Fruit fly (Drosophila melanogaster) whole organism, prepupa: ENCODE results near the gene Dph1.

ENCODE experiments used
- CG34406 ChIP-seq: fragments of 200-800 bp; sonication (Bioruptor generic); optimal IDR thresholded peaks from 3 replicates; lab custom pipeline; 2016; ENCODE audit warnings: missing biosample characterization, missing genetic modification characterization
- CG4318 ChIP-seq: fragments of 200-800 bp; sonication (Bioruptor generic); optimal IDR thresholded peaks from 3 replicates; lab custom pipeline; 2017; ENCODE audit warnings: missing biosample characterization, mild to moderate bottlenecking, missing genetic modification characterization
- Gug ChIP-seq: fragments of 200-800 bp; sonication (Bioruptor generic); IDR thresholded peaks from 2 replicates; pipeline ENCODE4 v1.3.6; 2022; ENCODE audit warnings: missing biosample characterization, missing genetic modification characterization
- Hr38 ChIP-seq: sonication (Bioruptor generic); optimal IDR thresholded peaks from 2 replicates; lab custom pipeline; 2016; ENCODE audit warnings: missing biosample characterization, missing genetic modification characterization
- cyc ChIP-seq: fragments of 200-800 bp; sonication (Bioruptor generic); optimal IDR thresholded peaks from 3 replicates; lab custom pipeline; 2016; ENCODE audit warnings: missing biosample characterization, missing genetic modification characterization
- fd59A ChIP-seq: fragments of 200-800 bp; sonication (Bioruptor generic); optimal IDR thresholded peaks from 2 replicates; lab custom pipeline; 2017; ENCODE audit warnings: missing biosample characterization, mild to moderate bottlenecking, missing genetic modification characterization, missing genetic modification reagents
- fkh ChIP-seq: fragments of 200-800 bp; sonication (Bioruptor generic); optimal IDR thresholded peaks from 3 replicates; lab custom pipeline; 2017; ENCODE audit warnings: missing biosample characterization, mild to moderate bottlenecking, missing genetic modification characterization, moderate library complexity
- spab ChIP-seq: fragments of 200-800 bp; sonication (Bioruptor generic); optimal IDR thresholded peaks from 2 replicates; lab custom pipeline; 2017; ENCODE audit warnings: missing biosample characterization, mild to moderate bottlenecking, missing genetic modification characterization, missing genetic modification reagents
- ss ChIP-seq, 2 experiments: fragments of 200-800 bp; sonication (Bioruptor generic); optimal IDR thresholded peaks; 2 replicates in 1 of 2; 3 replicates in 1 of 2; lab custom pipeline; 2017 to 2018; ENCODE audit warnings: mild to moderate bottlenecking in 2 of 2, missing biosample characterization in 2 of 2, missing genetic modification characterization in 2 of 2, moderate library complexity in 1 of 2

DNA sequence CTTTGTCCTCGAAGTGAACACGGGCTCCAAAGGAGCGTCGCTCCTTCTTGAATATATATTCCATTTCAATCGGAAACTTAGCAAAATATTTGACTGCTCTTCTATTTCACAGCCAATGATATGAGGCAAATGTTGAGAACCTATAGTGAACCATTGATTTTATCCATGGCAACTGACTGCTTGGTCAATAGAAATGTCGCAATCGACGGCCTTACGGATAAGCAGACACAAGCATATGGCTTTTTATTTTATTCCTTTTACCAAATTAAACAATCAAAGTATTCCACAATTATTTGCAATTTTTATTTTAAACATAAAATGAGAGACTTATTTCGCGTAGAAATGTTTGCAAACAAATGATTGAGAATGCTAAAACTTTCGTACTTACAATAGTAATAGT lies 2.4 kb upstream of the Dph1 start, which contains the start of gene Dnai2:
- TF ChIP-seq ss (GFP tag; optimal IDR thresholded peaks at IDR 0.05; lab: Kevin White, UChicago) (no peak), spab (GFP tag; lab: Kevin White, UChicago) (no peak), CG4318 (GFP tag; lab: Kevin White, UChicago) (no peak), Gug (no peak), fd59A (GFP tag; lab: Kevin White, UChicago) (no peak), CG34406 (no peak), fkh (GFP tag; lab: Kevin White, UChicago) (no peak), Hr38 (GFP tag; lab: Kevin White, UChicago) (no peak), cyc (GFP tag; lab: Kevin White, UChicago) (no peak)
